Worm (Caenorhabditis elegans): Measurements from ENCODE around the gene ppm-1.H.

ppm-1.H gene

ce11 chrIV:12227012-12227411, 41.1 kb downstream of the ppm-1.H start, which contains the start of gene mlt-3:
TSS of gene mlt-3 (minus strand) at chrIV:12227112.
- TF ChIP-seq ceh-39 (tag; optimal IDR thresholded peaks at IDR 0.05) (no peak), nhr-12 (tag; optimal IDR thresholded peaks at IDR 0.05) (no peak), zip-8 (tag; optimal IDR thresholded peaks at IDR 0.05) (no peak), mls-2 (tag; optimal IDR thresholded peaks at IDR 0.05) (no peak), elt-1 (tag; optimal IDR thresholded peaks at IDR 0.05; ENCODE audit: borderline replicate concordance, insufficient read depth) (no peak)

ce11 chrIV:12219309-12219708, 48.8 kb downstream of the ppm-1.H start, which contains the start of gene F35G2.5:
TSS of gene F35G2.5 (plus strand) at chrIV:12219609.
- TF ChIP-seq lin-32 (GFP tag; optimal IDR thresholded peaks at IDR 0.05): no peak
- no peak for TF ChIP-seq ceh-39 (tag; optimal IDR thresholded peaks at IDR 0.05)
- TF ChIP-seq bed-3 (GFP tag; optimal IDR thresholded peaks at IDR 0.05): no peak
- TF ChIP-seq hlh-1 (tag; optimal IDR thresholded peaks at IDR 0.05): no peak
- TF ChIP-seq M03D4.4 (tag; optimal IDR thresholded peaks at IDR 0.05): no peak
- TF ChIP-seq sem-2 (GFP tag; optimal IDR thresholded peaks at IDR 0.05): no peak
- no peak for TF ChIP-seq elt-3 (tag; optimal IDR thresholded peaks at IDR 0.05)
- TF ChIP-seq pha-4 (tag; optimal IDR thresholded peaks at IDR 0.05): no peak
- TF ChIP-seq nhr-2 (tag; optimal IDR thresholded peaks at IDR 0.05): no peak
- TF ChIP-seq drap-1 (GFP tag; optimal IDR thresholded peaks at IDR 0.05): no peak
- TF ChIP-seq nhr-12 (tag; optimal IDR thresholded peaks at IDR 0.05): no peak
- TF ChIP-seq unc-62 (GFP tag; optimal IDR thresholded peaks at IDR 0.05): no peak
- TF ChIP-seq ces-1 (GFP tag; optimal IDR thresholded peaks at IDR 0.05): no peak
- TF ChIP-seq unc-120 (tag; optimal IDR thresholded peaks at IDR 0.05; ENCODE audit: poor library complexity, severe bottlenecking): no peak
- no peak for TF ChIP-seq lin-13 (tag; optimal IDR thresholded peaks at IDR 0.05)

ce11 chrIV:12218253-12218652, 49.9 kb downstream of the ppm-1.H start:
- TF ChIP-seq hlh-1 (tag; optimal IDR thresholded peaks at IDR 0.05): peak; percentile 24
- no peak for TF ChIP-seq blmp-1 (tag; optimal IDR thresholded peaks at IDR 0.05)

- TF ChIP-seq mab-5 (tag; optimal IDR thresholded peaks at IDR 0.05): no peak
- no peak for TF ChIP-seq nhr-237 (tag; optimal IDR thresholded peaks at IDR 0.05)
- peak; percentile 40 for TF ChIP-seq ceh-43 (GFP tag; optimal IDR thresholded peaks at IDR 0.05)
- no peak for TF ChIP-seq zip-8 (tag; optimal IDR thresholded peaks at IDR 0.05)
- no peak for TF ChIP-seq blmp-1 (tag; optimal IDR thresholded peaks at IDR 0.05)
- no peak for TF ChIP-seq hlh-1 (tag; optimal IDR thresholded peaks at IDR 0.05)
- no peak for TF ChIP-seq drap-1 (GFP tag; optimal IDR thresholded peaks at IDR 0.05)
- peak; percentile 21 for TF ChIP-seq unc-62 (GFP tag; optimal IDR thresholded peaks at IDR 0.05)
- no peak for TF ChIP-seq unc-120 (tag; optimal IDR thresholded peaks at IDR 0.05; ENCODE audit: poor library complexity, severe bottlenecking)
Measured at ce11 chrIV:12217142-12217541, 51.0 kb downstream of the ppm-1.H start.

ce11 chrIV:12215762-12216295, 52.3 kb downstream of the ppm-1.H start, which contains the start of gene phy-2:
TSS of gene phy-2 (minus strand) at chrIV:12215987.
- no peak for TF ChIP-seq nhr-12 (tag; optimal IDR thresholded peaks at IDR 0.05)
- peak; percentile 87 for TF ChIP-seq hlh-1 (tag; optimal IDR thresholded peaks at IDR 0.05)
